Worm (Caenorhabditis elegans) whole organism, young adult: ENCODE data around the gene D1014.6.
A peak's percentile ranks its signal among the peaks of the same experiment; 100 is the strongest.

ENCODE experiments used
- B0019.2 ChIP-seq: fragments of 200-800 bp; sonication (Bioruptor generic); conservative IDR thresholded peaks from 2 replicates; pipeline ENCODE4 v1.3.6; 2022; ENCODE audit warnings: missing genetic modification reagents, missing genetic modification characterization, missing compliant biosample characterization
- F52B5.7 ChIP-seq: sonication (generic microtip); optimal IDR thresholded peaks from 2 replicates; lab custom pipeline; 2016; ENCODE audit warnings: mild to moderate bottlenecking, missing genetic modification characterization, missing compliant biosample characterization
- K12H6.12 ChIP-seq: fragments of 200-800 bp; sonication (Bioruptor generic); optimal IDR thresholded peaks from 2 replicates; lab custom pipeline; 2018; ENCODE audit warnings: mild to moderate bottlenecking, missing genetic modification characterization, missing compliant biosample characterization
- T26A5.8 ChIP-seq: sonication (generic microtip); optimal IDR thresholded peaks from 2 replicates; lab custom pipeline; 2016; ENCODE audit warnings: missing genetic modification characterization, missing compliant biosample characterization
- Y56A3A.18 ChIP-seq: fragments of 200-800 bp; sonication (Bioruptor generic); IDR thresholded peaks from 2 replicates; pipeline ENCODE4 v1.3.6; 2022; ENCODE audit warnings: missing genetic modification reagents, missing genetic modification characterization, missing compliant biosample characterization
- Y79H2A.3 ChIP-seq: fragments of 200-800 bp; sonication (Bioruptor generic); conservative IDR thresholded peaks from 2 replicates; pipeline ENCODE4 v1.3.6; 2022; ENCODE audit warnings: missing genetic modification reagents, missing genetic modification characterization, missing compliant biosample characterization
- ceh-100 ChIP-seq: fragments of 200-800 bp; sonication (Bioruptor generic); IDR thresholded peaks from 2 replicates; pipeline ENCODE4 v1.3.6; 2022; ENCODE audit warnings: missing genetic modification reagents, missing genetic modification characterization, missing compliant biosample characterization
- ceh-27 ChIP-seq: fragments of 200-800 bp; sonication (Bioruptor generic); optimal IDR thresholded peaks from 2 replicates; lab custom pipeline; 2018; ENCODE audit warnings: mild to moderate bottlenecking, missing genetic modification characterization, moderate library complexity, missing compliant biosample characterization
- ceh-79 ChIP-seq: sonication (generic microtip); optimal IDR thresholded peaks from 2 replicates; lab custom pipeline; 2017; ENCODE audit warnings: mild to moderate bottlenecking, missing genetic modification characterization, missing compliant biosample characterization
- ceh-91 ChIP-seq: fragments of 200-800 bp; sonication (Bioruptor generic); IDR thresholded peaks from 2 replicates; pipeline ENCODE4 v1.3.6; 2022; ENCODE audit warnings: missing genetic modification reagents, missing genetic modification characterization, missing compliant biosample characterization
- dox-1 ChIP-seq: fragments of 200-800 bp; sonication (Bioruptor generic); IDR thresholded peaks from 2 replicates; pipeline ENCODE4 v1.3.6; 2022; ENCODE audit warnings: missing genetic modification reagents, missing genetic modification characterization, missing compliant biosample characterization
- dpff-1 ChIP-seq: sonication (generic microtip); optimal IDR thresholded peaks from 2 replicates; lab custom pipeline; 2017; ENCODE audit warnings: mild to moderate bottlenecking, missing genetic modification characterization, missing compliant biosample characterization
- ets-4 ChIP-seq: fragments of 200-800 bp; sonication (Bioruptor generic); optimal IDR thresholded peaks from 2 replicates; lab custom pipeline; 2018; ENCODE audit warnings: mild to moderate bottlenecking, missing genetic modification characterization, missing compliant biosample characterization
- gei-17 ChIP-seq: fragments of 200-800 bp; sonication (Bioruptor generic); optimal IDR thresholded peaks from 2 replicates; lab custom pipeline; 2018; ENCODE audit warnings: mild to moderate bottlenecking, missing genetic modification characterization, missing compliant biosample characterization
- him-1 ChIP-seq: sonication (generic microtip); optimal IDR thresholded peaks from 2 replicates; lab custom pipeline; 2016; ENCODE audit warnings: missing genotype, missing genetic modification reagents, missing genetic modification characterization, missing compliant biosample characterization
- hlh-12 ChIP-seq: sonication (generic microtip); optimal IDR thresholded peaks from 2 replicates; lab custom pipeline; 2016; ENCODE audit warnings: missing genetic modification characterization, missing compliant biosample characterization
- hlh-26 ChIP-seq: fragments of 200-800 bp; sonication (Bioruptor generic); conservative IDR thresholded peaks from 2 replicates; pipeline ENCODE4 v1.3.6; 2022; ENCODE audit warnings: missing genetic modification reagents, missing genetic modification characterization, missing compliant biosample characterization
- hrde-1 ChIP-seq: sonication (generic microtip); optimal IDR thresholded peaks from 2 replicates; lab custom pipeline; 2016; ENCODE audit warnings: missing genetic modification characterization, mild to moderate bottlenecking, missing compliant biosample characterization, moderate library complexity, missing genotype, missing genetic modification reagents, borderline replicate concordance
- lag-1 ChIP-seq: fragments of 200-800 bp; sonication (Bioruptor generic); IDR thresholded peaks from 2 replicates; pipeline ENCODE4 v1.3.6; 2022; ENCODE audit warnings: missing genetic modification reagents, missing genetic modification characterization, missing compliant biosample characterization
- lin-26 ChIP-seq: fragments of 200-800 bp; sonication (Bioruptor generic); IDR thresholded peaks from 2 replicates; pipeline ENCODE4 v1.3.6; 2022; ENCODE audit warnings: missing genetic modification reagents, missing genetic modification characterization, missing compliant biosample characterization
- lin-40 ChIP-seq: sonication (generic microtip); optimal IDR thresholded peaks from 2 replicates; lab custom pipeline; 2016; ENCODE audit warnings: missing genetic modification characterization, mild to moderate bottlenecking, missing compliant biosample characterization, missing genotype, missing genetic modification reagents
- lir-1 ChIP-seq: fragments of 200-800 bp; sonication (Bioruptor generic); conservative IDR thresholded peaks from 2 replicates; pipeline ENCODE4 v1.3.6; 2022; ENCODE audit warnings: missing genetic modification reagents, missing genetic modification characterization, missing compliant biosample characterization
- lsl-1 ChIP-seq: fragments of 200-800 bp; sonication (Bioruptor generic); optimal IDR thresholded peaks from 2 replicates; lab custom pipeline; 2018; ENCODE audit warnings: mild to moderate bottlenecking, missing genetic modification characterization, moderate library complexity, missing compliant biosample characterization
- madf-10 ChIP-seq: sonication (generic microtip); optimal IDR thresholded peaks from 2 replicates; lab custom pipeline; 2016; ENCODE audit warnings: mild to moderate bottlenecking, missing genetic modification characterization, missing compliant biosample characterization
- madf-6 ChIP-seq: fragments of 200-800 bp; sonication (Bioruptor generic); IDR thresholded peaks from 2 replicates; pipeline ENCODE4 v1.3.6; 2022; ENCODE audit warnings: missing genetic modification reagents, missing genetic modification characterization, missing compliant biosample characterization
- madf-8 ChIP-seq: fragments of 200-800 bp; sonication (Bioruptor generic); conservative IDR thresholded peaks from 2 replicates; pipeline ENCODE4 v1.3.6; 2022; ENCODE audit warnings: missing genetic modification reagents, missing genetic modification characterization, missing compliant biosample characterization
- nfyb-1 ChIP-seq: fragments of 200-800 bp; sonication (Bioruptor generic); IDR thresholded peaks from 2 replicates; pipeline ENCODE4 v1.3.6; 2022; ENCODE audit warnings: missing genetic modification reagents, missing genetic modification characterization, missing compliant biosample characterization
- nhr-27 ChIP-seq: fragments of 200-800 bp; sonication (Bioruptor generic); optimal IDR thresholded peaks from 2 replicates; lab custom pipeline; 2018; ENCODE audit warnings: mild to moderate bottlenecking, missing genetic modification characterization, moderate library complexity, missing compliant biosample characterization
- nhr-90 ChIP-seq: sonication (generic microtip); optimal IDR thresholded peaks from 2 replicates; lab custom pipeline; 2016; ENCODE audit warnings: missing genotype, mild to moderate bottlenecking, missing genetic modification characterization, missing compliant biosample characterization
- rcor-1 ChIP-seq: fragments of 200-800 bp; sonication (Bioruptor generic); IDR thresholded peaks from 2 replicates; pipeline ENCODE4 v1.3.6; 2022; ENCODE audit warnings: missing genetic modification reagents, missing genetic modification characterization, missing compliant biosample characterization
- repo-1 ChIP-seq: sonication (generic microtip); optimal IDR thresholded peaks from 2 replicates; lab custom pipeline; 2017; ENCODE audit warnings: mild to moderate bottlenecking, missing genetic modification characterization, missing compliant biosample characterization
- rpc-1 ChIP-seq, 2 experiments: fragments of 150-350 bp in 1 of 2; sonication (generic microtip) in 1 of 2; optimal IDR thresholded peaks; 2 replicates each; lab custom pipeline; 2014 to 2018; ENCODE audit warnings: missing biosample characterization in 1 of 2, missing genetic modification characterization in 1 of 2, missing genetic modification reagents in 1 of 2, missing genotype in 1 of 2
- somi-1 ChIP-seq: fragments of 200-800 bp; sonication (Bioruptor generic); optimal IDR thresholded peaks from 2 replicates; lab custom pipeline; 2018; ENCODE audit warnings: mild to moderate bottlenecking, missing genetic modification characterization, missing compliant biosample characterization
- tbx-9 ChIP-seq: sonication (generic microtip); optimal IDR thresholded peaks from 2 replicates; lab custom pipeline; 2016; ENCODE audit warnings: borderline replicate concordance, missing genetic modification characterization, inconsistent platforms, missing compliant biosample characterization
- tlf-1 ChIP-seq: fragments of 200-800 bp; sonication (Bioruptor generic); optimal IDR thresholded peaks from 2 replicates; lab custom pipeline; 2018; ENCODE audit warnings: mild to moderate bottlenecking, missing genetic modification characterization, missing compliant biosample characterization
- unc-130 ChIP-seq: sonication (generic microtip); optimal IDR thresholded peaks from 2 replicates; lab custom pipeline; 2016; ENCODE audit warnings: missing genetic modification reagents, missing genetic modification characterization, missing compliant biosample characterization
- ztf-6 ChIP-seq: fragments of 200-800 bp; sonication (Bioruptor generic); IDR thresholded peaks from 2 replicates; pipeline ENCODE4 v1.3.6; 2022; ENCODE audit warnings: missing genetic modification reagents, missing genetic modification characterization, missing compliant biosample characterization

D1014.6 gene

ce11 chrV:8120868-8121267 lies at the start of gene D1014.6:
Gene D1014.6, plus strand, starts transcription at chrV:8121168.
- TF ChIP-seq lir-1 = no peak
- TF ChIP-seq dox-1 (GFP tag; lab: Robert Waterston, UW) = no peak
- no peak for TF ChIP-seq T26A5.8 (tag; lab: Kevin White, UChicago)
- no peak for TF ChIP-seq nhr-27 (tag; lab: Kevin White, UChicago)
- TF ChIP-seq dpff-1 (tag; lab: Kevin White, UChicago) = no peak
- no peak for TF ChIP-seq tlf-1 (GFP tag; lab: Kevin White, UChicago)
- no peak for TF ChIP-seq repo-1 (tag; lab: Kevin White, UChicago)
- no peak for TF ChIP-seq lsl-1 (GFP tag; lab: Kevin White, UChicago)
- TF ChIP-seq lag-1 = no peak
- TF ChIP-seq hrde-1 = no peak
- TF ChIP-seq hlh-12 (tag; lab: Kevin White, UChicago) = no peak
- no peak for TF ChIP-seq nhr-90 (tag; lab: Kevin White, UChicago)
- TF ChIP-seq tbx-9 (tag; lab: Kevin White, UChicago) = no peak
- TF ChIP-seq, all 124 proteins: peak for 0

- TF ChIP-seq K12H6.12 (tag; lab: Kevin White, UChicago) (no peak), lin-40 (tag; lab: Kevin White, UChicago) (no peak), nhr-27 (tag; lab: Kevin White, UChicago) (no peak), rpc-1 (optimal IDR thresholded peaks at IDR 0.05; lab: Kevin White, UChicago) (no peak), rpc-1 (tag; optimal IDR thresholded peaks at IDR 0.05; lab: Kevin White, UChicago) (no peak), T26A5.8 (tag; lab: Kevin White, UChicago) (no peak), hlh-12 (tag; lab: Kevin White, UChicago) (no peak), hlh-26 (GFP tag; lab: Robert Waterston, UW) (no peak), Y56A3A.18 (GFP tag; lab: Robert Waterston, UW) (no peak), B0019.2 (no peak), madf-6 (no peak), ztf-6 (no peak), ets-4 (no peak), nfyb-1 (no peak), lin-26 (no peak)
Observed at ce11 chrV:8072047-8072446, 48.9 kb upstream of the D1014.6 start, which contains the start of gene str-144. Gene str-144, minus strand, starts transcription at chrV:8072147.

- no peak for TF ChIP-seq madf-10 (tag; lab: Kevin White, UChicago)
- TF ChIP-seq somi-1 = peak; percentile 15
Observed at ce11 chrV:8073162-8073561, 47.8 kb upstream of the D1014.6 start.

ce11 chrV:8075712-8076111 lies 45.3 kb upstream of the D1014.6 start, which contains the start of gene catp-3:
Gene catp-3, plus strand, starts transcription at chrV:8076012.
- no peak for TF ChIP-seq madf-8 (GFP tag; lab: Robert Waterston, UW)
- no peak for TF ChIP-seq lsl-1 (GFP tag; lab: Kevin White, UChicago)
- no peak for TF ChIP-seq unc-130
- TF ChIP-seq ceh-91 (GFP tag; lab: Robert Waterston, UW) = no peak
- TF ChIP-seq ceh-100 (GFP tag; lab: Robert Waterston, UW) = no peak
- TF ChIP-seq F52B5.7 (tag; lab: Kevin White, UChicago) = no peak
- no peak for TF ChIP-seq rpc-1 (optimal IDR thresholded peaks at IDR 0.05; lab: Kevin White, UChicago)
- TF ChIP-seq rpc-1 (tag; optimal IDR thresholded peaks at IDR 0.05; lab: Kevin White, UChicago) = no peak
- no peak for TF ChIP-seq rcor-1 (GFP tag; lab: Robert Waterston, UW)
- TF ChIP-seq somi-1 = no peak
- TF ChIP-seq him-1 (tag; lab: Kevin White, UChicago) = no peak
- TF ChIP-seq gei-17 (GFP tag; lab: Kevin White, UChicago) = no peak
- no peak for TF ChIP-seq ceh-27
- no peak for TF ChIP-seq Y79H2A.3 (GFP tag; lab: Robert Waterston, UW)
- TF ChIP-seq lir-1 = no peak
- no peak for TF ChIP-seq ceh-79
